Fruit fly (Drosophila melanogaster): ENCODE data around the gene CG14711.
A peak's percentile ranks its signal among the peaks of the same experiment; 100 is the strongest.

The CG14711 gene

DNA sequence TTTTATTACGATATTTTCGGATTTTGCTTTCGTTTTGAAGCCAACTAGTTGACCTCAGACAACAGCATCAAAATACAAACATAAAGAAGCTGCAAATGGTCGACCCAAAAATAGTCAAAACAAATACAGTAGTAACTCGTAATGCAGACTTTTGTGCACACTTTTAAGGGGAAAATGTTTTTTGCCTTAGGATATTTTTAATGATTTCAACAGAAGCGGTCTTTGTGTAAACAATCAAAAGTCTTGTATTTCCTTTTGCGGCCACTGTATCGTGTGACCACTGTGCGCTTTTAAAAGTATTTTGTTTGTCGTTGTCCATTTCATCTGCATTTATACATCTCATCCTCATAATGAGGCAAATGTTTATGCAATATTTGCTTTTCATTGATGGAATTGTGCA is 26.3 kb downstream of the CG14711 start (continued):
- TF ChIP-seq dl (GFP tag; optimal IDR thresholded peaks at IDR 0.05; ENCODE audit: insufficient read depth in 1 of 2, partially characterized antibody in 2 of 2) (no peak), foxo (GFP tag; optimal IDR thresholded peaks at IDR 0.05) (peak; percentile 56 to 90), Mio (GFP tag; optimal IDR thresholded peaks at IDR 0.05) (no peak), usp (GFP tag; optimal IDR thresholded peaks at IDR 0.05) (no peak), woc (GFP tag; optimal IDR thresholded peaks at IDR 0.05) (peak; percentile 62), Dfd (GFP tag; optimal IDR thresholded peaks at IDR 0.05) (no peak), h (GFP tag; optimal IDR thresholded peaks at IDR 0.05) (peak; percentile 88)

DNA sequence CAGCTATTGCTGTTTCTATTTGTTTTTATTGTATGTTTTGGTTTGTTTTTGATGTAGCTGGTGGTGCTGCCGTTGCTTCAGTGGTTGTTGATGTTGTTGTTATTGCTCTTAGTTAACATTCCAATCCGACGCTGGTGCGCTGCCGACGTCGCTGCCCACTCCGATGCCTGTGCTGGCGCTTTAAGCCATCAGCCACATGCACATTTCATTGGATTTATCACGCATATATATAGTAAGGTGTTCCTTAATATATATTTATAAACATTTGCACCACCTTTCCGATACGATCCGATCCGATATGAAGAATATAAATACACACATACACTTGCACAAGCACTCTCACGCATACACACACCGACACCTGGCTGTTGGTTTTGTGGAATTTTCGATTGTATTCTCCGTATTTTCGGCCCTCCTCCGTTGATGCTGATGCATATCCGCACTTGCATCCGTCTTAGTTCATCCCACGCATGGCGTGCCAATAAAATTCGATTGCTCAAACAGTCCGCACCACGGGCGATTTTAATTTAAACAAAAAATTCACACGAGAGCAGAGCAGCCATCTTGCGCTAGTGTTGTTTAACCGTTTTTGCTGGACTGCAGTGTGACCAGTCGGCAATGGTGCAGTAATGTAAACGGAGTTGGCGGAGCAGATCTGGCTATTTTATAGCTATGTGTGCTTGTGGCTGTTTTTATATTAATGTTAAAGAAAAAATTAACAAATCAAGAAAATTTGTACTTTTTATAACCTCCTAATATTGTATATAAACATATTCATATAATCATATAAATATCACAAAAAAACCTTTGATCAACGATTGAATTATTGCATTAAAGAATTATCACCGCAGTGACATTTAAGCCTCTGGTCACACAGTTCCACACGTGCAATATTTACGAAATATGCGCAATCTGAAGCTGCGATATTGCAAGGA is 27.2 kb downstream of the CG14711 start, which contains the start of the genes Csk and Elp1:
Gene Csk (minus strand): TSS at position 602 of the 935 bp plus-strand sequence.
Gene Elp1 (plus strand): TSS at position 867 of the 935 bp plus-strand sequence.
- TF ChIP-seq CG32264 (GFP tag; optimal IDR thresholded peaks at IDR 0.05) (no peak), psq (GFP tag; optimal IDR thresholded peaks at IDR 0.05) (peak; percentile 7), brk (GFP tag; optimal IDR thresholded peaks at IDR 0.05) (no peak), tai (GFP tag; optimal IDR thresholded peaks at IDR 0.05) (no peak), dsf (GFP tag; optimal IDR thresholded peaks at IDR 0.05; ENCODE audit: borderline replicate concordance) (peak; percentile 8), woc (GFP tag; optimal IDR thresholded peaks at IDR 0.05) (peak; percentile 79), ey (GFP tag; optimal IDR thresholded peaks at IDR 0.05) (peak; percentile 29), Sp1 (GFP tag; optimal IDR thresholded peaks at IDR 0.05) (peak; percentile 71), OdsH (GFP tag; optimal IDR thresholded peaks at IDR 0.05) (peak; percentile 16), usp (GFP tag; optimal IDR thresholded peaks at IDR 0.05) (no peak), fru (GFP tag; optimal IDR thresholded peaks at IDR 0.05) (peak; percentile 62), dmrt93B (GFP tag; optimal IDR thresholded peaks at IDR 0.05) (peak; percentile 39), Hr83 (GFP tag; optimal IDR thresholded peaks at IDR 0.05; ENCODE audit: poor library complexity, severe bottlenecking) (peak; percentile 27), Jra (GFP tag; optimal IDR thresholded peaks at IDR 0.05) (no peak), Dif (GFP tag; optimal IDR thresholded peaks at IDR 0.05; ENCODE audit: partially characterized antibody) (no peak), Hr78 (GFP tag; optimal IDR thresholded peaks at IDR 0.05) (no peak), Rel (GFP tag; optimal IDR thresholded peaks at IDR 0.05) (no peak), Rel (tag; optimal IDR thresholded peaks at IDR 0.05) (peak; percentile 96), Dfd (GFP tag; optimal IDR thresholded peaks at IDR 0.05) (no peak), jim (GFP tag; optimal IDR thresholded peaks at IDR 0.05) (no peak), sv (GFP tag; optimal IDR thresholded peaks at IDR 0.05) (peak; percentile 51), Mio (GFP tag; optimal IDR thresholded peaks at IDR 0.05) (no peak), Abd-B (GFP tag; optimal IDR thresholded peaks at IDR 0.05) (no peak), Hnf4 (GFP tag; optimal IDR thresholded peaks at IDR 0.05) (peak; percentile 52), Vsx2 (GFP tag; optimal IDR thresholded peaks at IDR 0.05; ENCODE audit: partially characterized antibody) (no peak), HLH106 (tag; optimal IDR thresholded peaks at IDR 0.05) (peak; percentile 72), h (GFP tag; optimal IDR thresholded peaks at IDR 0.05) (peak; percentile 63), CG9705 (GFP tag; optimal IDR thresholded peaks at IDR 0.05) (peak; percentile 41), lola (GFP tag; optimal IDR thresholded peaks at IDR 0.05) (no peak), N (GFP tag; optimal IDR thresholded peaks at IDR 0.05) (peak; percentile 13), sage (GFP tag; optimal IDR thresholded peaks at IDR 0.05) (no peak), Myc (optimal IDR thresholded peaks at IDR 0.05) (peak; percentile 91), GATAd (GFP tag; optimal IDR thresholded peaks at IDR 0.05) (no peak), pan (optimal IDR thresholded peaks at IDR 0.05) (no peak), foxo (GFP tag; optimal IDR thresholded peaks at IDR 0.05) (peak in 1 of 2 experiments; percentile 72), br (GFP tag; optimal IDR thresholded peaks at IDR 0.05) (peak; percentile 58), CrebA (GFP tag; optimal IDR thresholded peaks at IDR 0.05; ENCODE audit: borderline replicate concordance) (no peak), dl (GFP tag; optimal IDR thresholded peaks at IDR 0.05; ENCODE audit: insufficient read depth in 1 of 2, partially characterized antibody in 2 of 2) (no peak), rgr (GFP tag; optimal IDR thresholded peaks at IDR 0.05) (peak; percentile 69)

Data from whole organism, wandering third instar larva.